Fruit fly (Drosophila melanogaster) whole organism, adult: ENCODE results near the gene CG33723.

Experiments
- CG11617 ChIP-seq: fragments of 200-800 bp; sonication (Bioruptor generic); optimal IDR thresholded peaks from 2 replicates; lab custom pipeline; 2017; ENCODE audit warnings: mild to moderate bottlenecking, missing biosample characterization, missing genetic modification reagents, missing genetic modification characterization
- CG12768 ChIP-seq: fragments of 200-800 bp; sonication (Bioruptor generic); optimal IDR thresholded peaks from 2 replicates; lab custom pipeline; 2017; ENCODE audit warnings: missing biosample characterization, missing genetic modification characterization, mild to moderate bottlenecking, moderate library complexity, missing genetic modification reagents
- CG14711 ChIP-seq: fragments of 200-800 bp; sonication (Bioruptor generic); optimal IDR thresholded peaks from 2 replicates; lab custom pipeline; 2018; ENCODE audit warnings: missing biosample characterization, mild to moderate bottlenecking, missing genetic modification characterization, moderate library complexity
- CG1620 ChIP-seq: fragments of 200-800 bp; sonication (Bioruptor generic); optimal IDR thresholded peaks from 2 replicates; lab custom pipeline; 2016; ENCODE audit warnings: missing biosample characterization, missing genetic modification characterization
- CG33017 ChIP-seq: fragments of 200-800 bp; sonication (Bioruptor generic); optimal IDR thresholded peaks from 2 replicates; lab custom pipeline; 2018; ENCODE audit warnings: missing biosample characterization, mild to moderate bottlenecking, missing genetic modification characterization, moderate library complexity
- CG5204 ChIP-seq: fragments of 200-800 bp; sonication (Bioruptor generic); optimal IDR thresholded peaks from 2 replicates; lab custom pipeline; 2016; ENCODE audit warnings: missing biosample characterization, missing genetic modification characterization
- CG7045 ChIP-seq: fragments of 200-800 bp; sonication (Bioruptor generic); optimal IDR thresholded peaks from 2 replicates; lab custom pipeline; 2017; ENCODE audit warnings: missing biosample characterization, mild to moderate bottlenecking, missing genetic modification characterization
- CG7101 ChIP-seq: fragments of 200-800 bp; sonication (Bioruptor generic); optimal IDR thresholded peaks from 2 replicates; lab custom pipeline; 2018; ENCODE audit warnings: missing biosample characterization, mild to moderate bottlenecking, missing genetic modification characterization, moderate library complexity
- Clk ChIP-seq: fragments of 200-800 bp; sonication (Bioruptor generic); optimal IDR thresholded peaks from 2 replicates; lab custom pipeline; 2017; ENCODE audit warnings: missing biosample characterization, missing genetic modification characterization
- Crg-1 ChIP-seq: fragments of 200-800 bp; sonication (Bioruptor generic); optimal IDR thresholded peaks from 2 replicates; lab custom pipeline; 2016; ENCODE audit warnings: missing biosample characterization, missing genetic modification characterization
- Hr96 ChIP-seq: fragments of 200-800 bp; sonication (Bioruptor generic); optimal IDR thresholded peaks from 2 replicates; lab custom pipeline; 2016; ENCODE audit warnings: missing biosample characterization, missing genetic modification characterization
- Mnt ChIP-seq: fragments of 200-800 bp; sonication (Bioruptor generic); optimal IDR thresholded peaks from 2 replicates; lab custom pipeline; 2016; ENCODE audit warnings: missing biosample characterization, mild to moderate bottlenecking, missing genetic modification characterization
- bab1 ChIP-seq: fragments of 200-800 bp; sonication (Bioruptor generic); optimal IDR thresholded peaks from 3 replicates; lab custom pipeline; 2019; ENCODE audit warnings: missing biosample characterization, mild to moderate bottlenecking, missing genetic modification characterization, moderate library complexity
- cic ChIP-seq: fragments of 200-800 bp; sonication (Bioruptor generic); optimal IDR thresholded peaks from 2 replicates; lab custom pipeline; 2017; ENCODE audit warnings: missing biosample characterization, mild to moderate bottlenecking, missing genetic modification characterization, moderate library complexity
- cnc ChIP-seq, 2 experiments: fragments of >200 bp; optimal IDR thresholded peaks; 2 replicates each; lab custom pipeline; 2017
- kay ChIP-seq: fragments of 200-800 bp; sonication (Bioruptor generic); peaks from one replicate; lab custom pipeline; 2016; ENCODE audit warnings: missing biosample characterization, missing genetic modification characterization, borderline replicate concordance
- ovo ChIP-seq: fragments of 200-800 bp; sonication (Bioruptor generic); optimal IDR thresholded peaks from 2 replicates; lab custom pipeline; 2016; ENCODE audit warnings: missing biosample characterization, missing genetic modification characterization
- pad ChIP-seq: fragments of 200-800 bp; sonication (Bioruptor generic); optimal IDR thresholded peaks from 3 replicates; lab custom pipeline; 2017; ENCODE audit warnings: missing biosample characterization, missing genetic modification characterization, mild to moderate bottlenecking, moderate library complexity, missing genetic modification reagents
- tj ChIP-seq: fragments of 200-800 bp; sonication (Bioruptor generic); optimal IDR thresholded peaks from 3 replicates; lab custom pipeline; 2017; ENCODE audit warnings: missing biosample characterization, mild to moderate bottlenecking, missing genetic modification characterization, moderate library complexity
- toe ChIP-seq: fragments of 200-800 bp; sonication (Bioruptor generic); optimal IDR thresholded peaks from 2 replicates; lab custom pipeline; 2016; ENCODE audit warnings: missing biosample characterization, missing genetic modification characterization

Gene CG33723

DNA sequence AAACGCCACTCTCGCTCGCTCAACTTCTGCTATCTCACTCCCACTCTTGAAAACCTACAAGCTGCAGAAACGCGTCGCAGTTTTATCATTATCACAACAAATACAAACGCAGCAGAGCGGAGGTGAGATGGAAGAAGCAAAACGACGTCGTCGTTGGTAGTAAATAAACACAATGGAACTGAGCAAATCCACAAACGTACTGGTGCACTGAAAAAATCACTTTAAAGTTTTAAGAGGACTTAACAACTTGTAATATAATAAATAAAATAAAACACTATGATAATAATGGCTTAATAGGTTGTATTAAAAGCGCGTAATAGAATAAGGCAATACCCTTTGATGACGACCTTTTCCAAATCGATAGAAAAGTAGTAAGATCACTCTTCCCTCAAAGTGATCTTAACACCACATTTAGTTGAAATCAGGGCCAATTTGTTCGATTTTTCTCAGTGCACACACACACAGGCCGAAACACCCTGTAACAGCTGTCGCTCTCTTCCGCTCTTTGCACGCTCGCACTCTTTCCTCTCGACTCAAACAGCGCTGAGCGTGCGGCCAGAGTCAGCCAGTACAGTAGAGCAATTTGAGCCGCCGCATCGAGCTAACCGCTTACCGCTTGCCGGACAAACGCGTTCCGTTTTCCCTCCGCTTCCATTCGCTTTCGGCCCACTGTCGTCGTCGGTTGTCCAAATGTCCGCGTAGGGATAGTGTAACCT lies 8.9 kb upstream of the CG33723 start:
- TF ChIP-seq tj (GFP tag; lab: Kevin White, UChicago) = peak; percentile 74
- TF ChIP-seq CG33017 (tag; lab: Kevin White, UChicago) = peak; percentile 92
- TF ChIP-seq pad (GFP tag; lab: Kevin White, UChicago) = peak; percentile 87
- TF ChIP-seq cnc (optimal IDR thresholded peaks at IDR 0.05; lab: Kevin White, UChicago) = no peak
- TF ChIP-seq CG7045 (GFP tag; lab: Kevin White, UChicago) = peak; percentile 95
- TF ChIP-seq CG1620 (GFP tag; lab: Kevin White, UChicago) = peak; percentile 90
- peak; percentile 97 for TF ChIP-seq CG11617 (GFP tag; lab: Kevin White, UChicago)
- peak; percentile 96 for TF ChIP-seq bab1 (GFP tag; lab: Kevin White, UChicago)
- peak; percentile 84 for TF ChIP-seq ovo (GFP tag; lab: Kevin White, UChicago)
- peak; percentile 83 for TF ChIP-seq CG14711 (tag; lab: Kevin White, UChicago)
- TF ChIP-seq toe (GFP tag; lab: Kevin White, UChicago) = peak; percentile 88
- peak; percentile 76 for TF ChIP-seq Hr96 (GFP tag; lab: Kevin White, UChicago)
- peak; percentile 93 for TF ChIP-seq cic (GFP tag; lab: Kevin White, UChicago)
- TF ChIP-seq Crg-1 (GFP tag; lab: Kevin White, UChicago) = peak; percentile 88
- peak; percentile 95 for TF ChIP-seq Clk (GFP tag; lab: Kevin White, UChicago)
- peak; percentile 95 for TF ChIP-seq CG7101
- peak; percentile 94 for TF ChIP-seq CG12768 (GFP tag; lab: Kevin White, UChicago)
- TF ChIP-seq kay (GFP tag; lab: Kevin White, UChicago) = peak; percentile 95
- peak; percentile 80 for TF ChIP-seq Mnt (GFP tag; lab: Kevin White, UChicago)
- TF ChIP-seq CG5204 = peak; percentile 93

DNA sequence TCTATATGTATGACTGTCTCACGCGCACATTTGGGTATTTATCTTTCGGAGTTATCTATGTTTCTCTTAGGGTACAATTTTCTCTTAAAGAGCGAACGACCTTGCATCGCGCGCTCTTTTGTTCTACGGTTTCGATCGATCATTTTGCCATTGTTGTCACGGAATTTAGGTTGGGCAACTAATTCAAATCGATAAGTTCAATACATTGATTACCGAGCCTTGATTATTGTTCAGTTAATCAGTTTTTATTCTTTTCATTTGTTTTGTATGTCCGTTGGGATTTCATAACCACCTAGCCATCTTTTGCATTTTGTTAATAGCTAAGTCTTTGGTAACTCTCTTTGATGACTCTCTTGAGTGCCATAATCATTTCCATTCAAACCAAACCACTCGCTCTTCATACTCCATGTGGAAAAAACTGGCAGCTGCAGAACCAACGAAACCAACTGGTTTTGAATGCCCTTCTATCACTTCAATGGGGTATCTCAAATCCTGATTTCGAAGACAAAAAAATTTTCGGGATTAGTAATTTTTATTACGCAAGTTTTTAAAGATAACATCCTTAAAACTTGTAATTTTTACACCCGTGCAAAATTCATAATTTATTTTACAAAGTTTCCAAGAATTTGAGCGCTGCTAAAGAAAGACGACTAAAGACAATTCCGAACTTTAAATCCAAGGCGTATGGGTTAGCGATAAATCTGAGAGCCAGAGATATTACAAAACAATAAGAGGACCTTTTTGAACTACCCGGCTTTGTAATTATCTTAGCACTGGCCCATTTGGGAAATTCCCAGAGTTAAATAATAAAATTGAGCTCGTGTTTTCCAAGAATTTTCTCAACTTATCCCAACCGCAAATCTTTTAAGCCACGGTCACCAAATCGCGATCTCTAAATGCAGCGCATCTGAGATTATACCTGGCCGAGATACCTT lies 8.0 kb upstream of the CG33723 start:
- no peak for TF ChIP-seq ovo (GFP tag; lab: Kevin White, UChicago)
- TF ChIP-seq CG5204 = peak; percentile 8
- TF ChIP-seq CG14711 (tag; lab: Kevin White, UChicago) = peak; percentile 4

DNA sequence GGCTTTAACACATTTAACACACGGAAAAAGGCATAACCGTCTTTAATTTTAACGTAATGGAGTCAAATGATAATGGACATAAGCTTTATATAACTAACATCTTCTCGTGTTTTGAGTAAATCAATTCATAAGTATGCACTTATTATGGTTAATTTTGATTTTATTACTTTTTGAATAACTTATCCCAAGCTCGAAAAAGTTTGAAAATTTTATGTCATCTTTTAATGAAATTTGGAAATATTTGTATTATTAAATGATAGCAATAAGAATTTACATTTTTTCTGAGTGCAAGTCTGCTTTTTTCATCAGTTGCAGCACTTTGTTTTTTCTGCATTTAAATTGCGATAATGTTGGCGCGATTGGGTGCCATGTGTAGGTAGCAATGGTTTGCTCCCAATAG lies 7.3 kb upstream of the CG33723 start:
- TF ChIP-seq CG11617 (GFP tag; lab: Kevin White, UChicago) = no peak
- TF ChIP-seq tj (GFP tag; lab: Kevin White, UChicago) = peak; percentile 58
- TF ChIP-seq Clk (GFP tag; lab: Kevin White, UChicago) = no peak
- no peak for TF ChIP-seq CG33017 (tag; lab: Kevin White, UChicago)
- no peak for TF ChIP-seq CG5204
- peak; percentile 9 for TF ChIP-seq pad (GFP tag; lab: Kevin White, UChicago)

DNA sequence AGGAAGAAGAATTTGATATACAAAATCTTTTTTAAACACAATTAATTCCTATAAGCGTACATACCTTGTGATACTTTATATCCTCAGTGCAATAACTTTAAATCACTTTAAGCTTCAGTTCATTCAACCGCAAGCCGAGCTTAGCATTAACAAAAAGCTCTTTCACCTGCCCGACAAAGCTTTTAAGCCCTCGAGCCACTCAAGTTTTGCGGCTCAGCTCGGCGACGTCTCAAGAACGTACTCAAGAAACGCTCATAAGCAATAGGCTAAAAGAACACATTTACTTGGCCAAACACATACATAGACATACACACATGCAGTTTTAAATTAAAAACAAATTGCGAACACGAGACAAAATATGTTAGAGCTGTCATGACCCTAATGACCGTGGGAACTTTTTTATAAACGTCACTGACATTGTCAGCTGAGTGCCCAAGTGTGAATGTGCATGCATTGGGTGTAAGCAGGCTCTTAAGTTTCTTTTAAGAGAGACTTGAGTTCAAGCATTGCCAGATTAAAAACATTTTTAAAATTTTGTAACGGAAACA lies 5.9 kb upstream of the CG33723 start:
- no peak for TF ChIP-seq CG5204
- no peak for TF ChIP-seq pad (GFP tag; lab: Kevin White, UChicago)
- TF ChIP-seq toe (GFP tag; lab: Kevin White, UChicago) = no peak
- TF ChIP-seq CG14711 (tag; lab: Kevin White, UChicago) = no peak
- TF ChIP-seq tj (GFP tag; lab: Kevin White, UChicago) = no peak
- no peak for TF ChIP-seq CG11617 (GFP tag; lab: Kevin White, UChicago)
- no peak for TF ChIP-seq Mnt (GFP tag; lab: Kevin White, UChicago)
- no peak for TF ChIP-seq bab1 (GFP tag; lab: Kevin White, UChicago)
- no peak for TF ChIP-seq cic (GFP tag; lab: Kevin White, UChicago)
- TF ChIP-seq Clk (GFP tag; lab: Kevin White, UChicago) = no peak
- no peak for TF ChIP-seq CG7045 (GFP tag; lab: Kevin White, UChicago)
- no peak for TF ChIP-seq CG1620 (GFP tag; lab: Kevin White, UChicago)
- no peak for TF ChIP-seq cnc (optimal IDR thresholded peaks at IDR 0.05; lab: Kevin White, UChicago)
- no peak for TF ChIP-seq kay (GFP tag; lab: Kevin White, UChicago)
- no peak for TF ChIP-seq CG33017 (tag; lab: Kevin White, UChicago)
- TF ChIP-seq ovo (GFP tag; lab: Kevin White, UChicago) = no peak
- no peak for TF ChIP-seq CG7101
- TF ChIP-seq CG12768 (GFP tag; lab: Kevin White, UChicago) = no peak

DNA sequence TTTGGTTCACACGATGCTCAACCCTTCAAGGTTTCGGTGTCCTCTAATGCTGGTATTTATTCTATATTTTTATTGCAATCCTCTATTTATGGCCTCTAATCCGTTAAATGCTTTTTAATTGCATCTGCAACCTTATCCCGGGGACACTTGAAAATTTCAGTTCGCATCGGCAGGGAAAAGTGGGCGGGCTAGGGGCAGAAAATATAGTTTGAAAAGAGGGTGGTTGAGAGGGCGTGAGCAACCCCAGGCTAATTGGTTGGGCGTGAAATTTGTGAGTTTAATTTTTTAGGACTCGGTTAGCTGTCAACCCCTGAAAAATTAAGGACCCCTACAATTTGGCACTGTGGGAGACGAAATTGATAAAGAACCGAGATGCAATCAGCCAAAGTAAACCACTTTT lies 5.2 kb upstream of the CG33723 start:
- TF ChIP-seq tj (GFP tag; lab: Kevin White, UChicago) (no peak), ovo (GFP tag; lab: Kevin White, UChicago) (no peak), Hr96 (GFP tag; lab: Kevin White, UChicago) (no peak), CG33017 (tag; lab: Kevin White, UChicago) (no peak), CG7045 (GFP tag; lab: Kevin White, UChicago) (no peak), Clk (GFP tag; lab: Kevin White, UChicago) (no peak), CG7101 (no peak), cic (GFP tag; lab: Kevin White, UChicago) (no peak), kay (GFP tag; lab: Kevin White, UChicago) (no peak), Mnt (GFP tag; lab: Kevin White, UChicago) (no peak), toe (GFP tag; lab: Kevin White, UChicago) (no peak), CG14711 (tag; lab: Kevin White, UChicago) (no peak), cnc (optimal IDR thresholded peaks at IDR 0.05; lab: Kevin White, UChicago) (no peak), pad (GFP tag; lab: Kevin White, UChicago) (no peak), CG12768 (GFP tag; lab: Kevin White, UChicago) (no peak), CG11617 (GFP tag; lab: Kevin White, UChicago) (no peak), CG5204 (no peak), CG1620 (GFP tag; lab: Kevin White, UChicago) (no peak), Crg-1 (GFP tag; lab: Kevin White, UChicago) (no peak), bab1 (GFP tag; lab: Kevin White, UChicago) (no peak)
